Worm (Caenorhabditis elegans) whole organism, mixed stage, embryonic: ENCODE measurements around the gene srw-2.

ENCODE experiments used
- M03D4.4 ChIP-seq: sonication (generic microtip); optimal IDR thresholded peaks from 2 replicates; lab custom pipeline; 2017; ENCODE audit warnings: mild to moderate bottlenecking, missing genetic modification characterization, missing compliant biosample characterization
- bed-3 ChIP-seq: fragments of 200-800 bp; sonication (Bioruptor generic); optimal IDR thresholded peaks from 3 replicates; lab custom pipeline; 2018; ENCODE audit warnings: mild to moderate bottlenecking, missing genetic modification characterization, moderate library complexity, missing compliant biosample characterization
- ceh-39 ChIP-seq: fragments of 150-350 bp; optimal IDR thresholded peaks from 2 replicates; lab custom pipeline; 2014; ENCODE audit warnings: missing biosample characterization, missing genetic modification characterization
- ceh-83 ChIP-seq: fragments of 200-800 bp; sonication (Bioruptor generic); optimal IDR thresholded peaks from 2 replicates; lab custom pipeline; 2018; ENCODE audit warnings: mild to moderate bottlenecking, missing genetic modification characterization, missing compliant biosample characterization
- cnd-1 ChIP-seq: fragments of 200-800 bp; sonication (Bioruptor generic); optimal IDR thresholded peaks from 2 replicates; lab custom pipeline; 2018; ENCODE audit warnings: mild to moderate bottlenecking, missing genetic modification characterization, missing compliant biosample characterization
- elt-1 ChIP-seq: sonication (generic microtip); optimal IDR thresholded peaks from 2 replicates; lab custom pipeline; 2017; ENCODE audit warnings: missing genetic modification characterization, mild to moderate bottlenecking, missing compliant biosample characterization, antibody characterized with exemption, moderate library complexity, borderline replicate concordance; ENCODE audit not compliant: insufficient read depth
- elt-3 ChIP-seq: fragments of 150-350 bp; optimal IDR thresholded peaks from 2 replicates; lab custom pipeline; 2014; ENCODE audit warnings: missing biosample characterization, missing genetic modification characterization
- flh-1 ChIP-seq: fragments of 200-800 bp; sonication (Bioruptor generic); optimal IDR thresholded peaks from 2 replicates; lab custom pipeline; 2018; ENCODE audit warnings: mild to moderate bottlenecking, missing genetic modification characterization, moderate library complexity, missing compliant biosample characterization
- ham-2 ChIP-seq: fragments of 200-800 bp; sonication (Bioruptor generic); optimal IDR thresholded peaks from 2 replicates; lab custom pipeline; 2018; ENCODE audit warnings: mild to moderate bottlenecking, missing genetic modification characterization, missing compliant biosample characterization
- lin-13 ChIP-seq: fragments of 150-350 bp; optimal IDR thresholded peaks from 2 replicates; lab custom pipeline; 2014; ENCODE audit warnings: missing biosample characterization, missing genetic modification characterization
- lin-32 ChIP-seq: fragments of 200-800 bp; sonication (Bioruptor generic); optimal IDR thresholded peaks from 2 replicates; lab custom pipeline; 2018; ENCODE audit warnings: mild to moderate bottlenecking, missing genetic modification characterization, missing compliant biosample characterization
- mep-1 ChIP-seq: fragments of 150-350 bp; optimal IDR thresholded peaks from 2 replicates; lab custom pipeline; 2017; ENCODE audit warnings: missing biosample characterization, missing genetic modification reagents, missing genetic modification characterization, inconsistent platforms
- mls-2 ChIP-seq: sonication (generic microtip); optimal IDR thresholded peaks from 2 replicates; lab custom pipeline; 2016; ENCODE audit warnings: mild to moderate bottlenecking, missing genetic modification characterization, moderate library complexity, missing compliant biosample characterization
- nhr-12 ChIP-seq: fragments of 150-350 bp; optimal IDR thresholded peaks from 2 replicates; lab custom pipeline; 2014; ENCODE audit warnings: missing biosample characterization, missing genetic modification characterization
- nhr-2 ChIP-seq: fragments of 150-350 bp; optimal IDR thresholded peaks from 2 replicates; lab custom pipeline; 2014; ENCODE audit warnings: missing biosample characterization, missing genetic modification characterization
- nhr-28 ChIP-seq: fragments of 150-350 bp; optimal IDR thresholded peaks from 2 replicates; lab custom pipeline; 2014; ENCODE audit warnings: missing biosample characterization, missing genetic modification characterization
- nhr-76 ChIP-seq: sonication (generic microtip); optimal IDR thresholded peaks from 2 replicates; lab custom pipeline; 2017; ENCODE audit warnings: missing biosample characterization, missing genetic modification characterization
- pha-4 ChIP-seq: fragments of 150-350 bp; optimal IDR thresholded peaks from 2 replicates; lab custom pipeline; 2018; ENCODE audit warnings: missing biosample characterization, missing genetic modification reagents, missing genetic modification characterization
- sem-2 ChIP-seq: fragments of 200-800 bp; sonication (Bioruptor generic); optimal IDR thresholded peaks from 2 replicates; lab custom pipeline; 2018; ENCODE audit warnings: mild to moderate bottlenecking, missing genetic modification characterization, missing compliant biosample characterization
- sptf-1 ChIP-seq: sonication (generic microtip); optimal IDR thresholded peaks from 2 replicates; lab custom pipeline; 2017; ENCODE audit warnings: mild to moderate bottlenecking, missing genetic modification characterization, moderate library complexity, missing compliant biosample characterization
- tbx-8 ChIP-seq: fragments of 200-800 bp; sonication (Bioruptor generic); optimal IDR thresholded peaks from 2 replicates; lab custom pipeline; 2018; ENCODE audit warnings: mild to moderate bottlenecking, missing genetic modification characterization, moderate library complexity, missing compliant biosample characterization
- unc-120 ChIP-seq: sonication (generic microtip); optimal IDR thresholded peaks from 2 replicates; lab custom pipeline; 2017; ENCODE audit warnings: missing genetic modification characterization, missing compliant biosample characterization; ENCODE audit not compliant: poor library complexity, severe bottlenecking
- unc-62 ChIP-seq: fragments of 150-350 bp; optimal IDR thresholded peaks from 2 replicates; lab custom pipeline; 2014; ENCODE audit warnings: missing biosample characterization, missing genetic modification reagents, missing genetic modification characterization
- zip-8 ChIP-seq: fragments of 150-350 bp; optimal IDR thresholded peaks from 2 replicates; lab custom pipeline; 2014; ENCODE audit warnings: missing biosample characterization, missing genetic modification characterization
- ztf-11 ChIP-seq: fragments of 150-350 bp; optimal IDR thresholded peaks from 2 replicates; lab custom pipeline; 2014; ENCODE audit warnings: missing biosample characterization, missing genetic modification characterization

srw-2 gene

ce11 chrV:2870127-2870526 lies 39.4 kb downstream of the srw-2 start, which contains the start of gene srh-243:
Gene srh-243, plus strand, starts transcription at chrV:2870427.
- TF ChIP-seq nhr-76 (tag; lab: Kevin White, UChicago) (no peak), ceh-83 (GFP tag; lab: Kevin White, UChicago) (no peak), lin-32 (no peak), sem-2 (GFP tag; lab: Kevin White, UChicago) (no peak), bed-3 (GFP tag; lab: Kevin White, UChicago) (no peak)

ce11 chrV:2871754-2872504 lies 41.3 kb downstream of the srw-2 start:
- TF ChIP-seq mls-2 (tag; lab: Kevin White, UChicago) (no peak), ceh-83 (GFP tag; lab: Kevin White, UChicago) (no peak), zip-8 (tag; lab: Kevin White, UChicago) (no peak), nhr-12 (no peak), sptf-1 (tag; lab: Kevin White, UChicago) (no peak), elt-1 (tag; lab: Kevin White, UChicago) (no peak), tbx-8 (GFP tag; lab: Kevin White, UChicago) (no peak), bed-3 (GFP tag; lab: Kevin White, UChicago) (no peak), ham-2 (GFP tag; lab: Kevin White, UChicago) (no peak), ceh-39 (tag; lab: Kevin White, UChicago) (no peak), cnd-1 (no peak), ztf-11 (tag; lab: Kevin White, UChicago) (no peak), elt-3 (no peak), mep-1 (tag; lab: Kevin White, UChicago) (no peak), M03D4.4 (no peak)

DNA sequence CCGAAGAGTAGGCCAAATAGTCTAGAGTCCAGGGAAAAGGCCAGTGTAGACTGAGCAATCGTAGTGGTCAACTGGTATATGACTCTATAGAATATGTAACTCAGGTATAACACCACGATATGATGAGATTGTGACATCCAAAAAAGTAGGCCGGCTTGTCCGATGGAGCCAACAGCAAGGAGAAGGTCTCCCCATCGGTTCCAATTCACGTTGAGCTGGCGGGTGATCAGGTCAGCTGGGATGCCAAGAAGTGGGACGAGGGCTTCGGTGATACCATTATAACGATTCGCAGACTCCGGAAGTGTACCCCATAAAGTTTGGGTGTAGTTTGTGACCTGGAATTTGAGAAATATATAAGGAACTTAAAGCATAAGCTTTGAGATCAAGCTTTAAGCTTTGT lies 42.3 kb downstream of the srw-2 start:
- TF ChIP-seq lin-32: no peak

ce11 chrV:2875422-2875821 lies 44.7 kb downstream of the srw-2 start, which contains the start of gene folt-2:
Gene folt-2, minus strand, starts transcription at chrV:2875600.
- TF ChIP-seq lin-13: no peak
- TF ChIP-seq bed-3 (GFP tag; lab: Kevin White, UChicago): no peak
- TF ChIP-seq sptf-1 (tag; lab: Kevin White, UChicago): no peak

DNA sequence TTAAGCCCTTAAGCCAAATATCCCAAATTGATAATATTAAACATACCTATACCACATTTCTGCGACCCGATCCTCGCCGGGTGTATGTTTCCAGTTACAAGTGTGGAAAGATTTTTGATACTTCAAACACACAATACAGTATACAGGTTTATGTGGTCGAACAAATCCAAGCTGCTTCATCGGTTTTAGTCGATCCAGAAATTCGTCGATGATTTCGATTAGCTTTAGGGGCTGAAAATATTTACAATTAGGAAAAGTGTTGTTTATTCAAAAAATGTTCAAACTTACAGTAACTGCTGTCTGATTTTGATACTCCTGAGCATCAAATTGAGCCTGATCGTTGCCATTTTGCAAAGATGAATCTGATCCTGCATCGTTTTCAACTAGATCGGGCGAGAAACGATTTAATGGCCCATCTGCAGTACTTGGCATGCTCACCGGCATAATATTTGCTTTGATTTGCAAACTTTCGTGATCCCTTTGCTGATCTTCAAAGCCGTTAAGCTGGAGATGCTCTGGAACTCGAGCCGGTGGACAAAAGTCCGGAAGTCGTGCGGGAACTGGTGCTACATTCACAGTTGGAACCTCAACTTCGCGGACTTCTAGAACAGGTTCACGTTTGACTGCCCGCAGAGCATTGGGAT lies 45.6 kb downstream of the srw-2 start:
- TF ChIP-seq lin-32 (no peak), ham-2 (GFP tag; lab: Kevin White, UChicago) (no peak), pha-4 (tag; lab: Kevin White, UChicago) (no peak), mep-1 (tag; lab: Kevin White, UChicago) (no peak), ceh-39 (tag; lab: Kevin White, UChicago) (no peak), nhr-28 (tag; lab: Kevin White, UChicago) (no peak), unc-120 (no peak), nhr-2 (tag; lab: Kevin White, UChicago) (no peak), ceh-83 (GFP tag; lab: Kevin White, UChicago) (no peak), cnd-1 (no peak), unc-62 (GFP tag; lab: Kevin White, UChicago) (no peak), elt-1 (tag; lab: Kevin White, UChicago) (no peak)

DNA sequence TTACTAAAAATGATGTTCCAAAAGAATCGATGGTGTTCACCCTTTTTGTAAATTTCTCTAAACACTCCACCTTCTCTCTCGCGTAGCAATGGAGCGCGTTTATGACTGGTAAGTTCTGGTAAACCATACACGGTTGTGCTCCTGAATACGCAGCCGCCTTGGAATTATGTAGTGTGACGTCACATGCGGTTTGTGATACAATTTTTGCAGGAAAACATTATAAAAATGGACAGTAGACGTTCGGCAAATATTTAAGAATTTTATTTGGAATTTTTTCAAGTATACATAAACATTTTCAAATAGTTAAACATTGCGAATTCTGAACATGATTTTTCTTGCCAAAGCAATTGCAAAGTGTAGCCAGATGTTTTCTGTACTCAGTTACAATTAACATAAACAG lies 46.8 kb downstream of the srw-2 start, which contains the start of gene F37B4.10:
F37B4.10 (minus strand) TSS at position 101 of the 400 bp plus-strand sequence.
- TF ChIP-seq zip-8 (tag; lab: Kevin White, UChicago): peak; percentile 31
- peak; percentile 8 for TF ChIP-seq mep-1 (tag; lab: Kevin White, UChicago)
- no peak for TF ChIP-seq flh-1 (GFP tag; lab: Kevin White, UChicago)
- no peak for TF ChIP-seq cnd-1

DNA sequence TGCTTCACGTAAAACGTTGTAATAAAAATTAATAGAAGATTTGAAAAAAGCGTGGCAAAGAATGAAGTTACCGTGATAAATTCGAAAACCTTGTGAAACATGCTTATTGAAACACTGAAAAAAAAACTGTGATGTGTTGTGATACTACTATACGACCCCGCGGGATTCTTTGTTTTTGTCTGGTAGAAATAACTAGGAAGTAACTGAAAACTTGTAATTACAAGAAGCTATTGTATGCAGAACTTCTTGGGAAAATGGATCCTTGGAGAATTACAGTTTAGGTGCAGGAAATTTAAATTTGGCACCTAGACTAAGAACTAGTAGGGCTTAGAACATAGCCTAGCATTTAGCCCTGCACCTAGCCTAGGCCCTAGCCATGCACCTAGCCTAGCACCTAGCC lies 49.1 kb downstream of the srw-2 start, which contains the start of gene str-39:
str-39 (minus strand) TSS at position 101 of the 400 bp plus-strand sequence.
- TF ChIP-seq lin-13 (no peak), sptf-1 (tag; lab: Kevin White, UChicago) (no peak), ceh-39 (tag; lab: Kevin White, UChicago) (no peak)
